Fruit fly (Drosophila melanogaster): ENCODE data around the gene Dph4.

DNA sequence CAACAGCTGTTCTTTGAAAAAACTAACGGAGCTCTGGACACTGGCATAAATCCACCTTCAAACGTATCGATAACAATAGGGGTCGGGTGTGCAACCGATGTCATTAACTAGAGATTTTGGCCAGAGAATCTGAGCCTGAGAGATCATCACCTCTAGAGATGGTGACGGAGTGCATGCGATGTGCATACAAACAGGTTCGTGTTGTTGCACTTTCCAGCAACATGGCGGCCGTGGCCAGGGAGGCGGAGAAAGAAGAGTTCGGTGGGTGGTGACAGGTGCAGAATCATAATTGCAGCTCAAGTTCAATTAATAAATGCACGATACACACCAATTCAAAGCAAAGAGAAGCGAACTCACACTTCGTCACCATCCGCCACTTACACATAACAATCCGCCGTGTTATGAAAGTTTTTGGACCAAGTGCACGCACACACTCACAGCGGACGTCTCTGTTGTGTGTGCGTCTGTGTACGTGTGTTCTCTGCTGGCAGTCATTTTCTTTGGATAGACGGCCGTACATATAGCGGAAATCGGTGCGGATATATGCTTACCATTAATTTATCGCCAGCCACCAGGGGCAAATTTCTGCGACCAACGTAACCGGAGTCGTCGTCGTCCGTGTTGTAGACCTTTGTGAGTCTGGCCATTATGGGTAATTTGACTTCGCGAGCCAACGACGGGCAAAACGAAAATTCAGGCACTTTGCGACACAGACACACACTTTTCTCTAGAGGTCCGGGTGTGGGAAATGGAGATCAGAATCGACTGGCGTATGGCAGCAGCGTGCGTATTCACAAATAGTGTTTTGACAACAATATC is 35.3 kb upstream of the Dph4 start:
- TF ChIP-seq CG34224 (GFP tag; IDR thresholded peaks at IDR 0.05; ENCODE audit: partially characterized antibody): no peak
- no peak for TF ChIP-seq GATAe (GFP tag; conservative IDR thresholded peaks at IDR 0.05)
- no peak for TF ChIP-seq CG1647 (GFP tag; optimal IDR thresholded peaks at IDR 0.05)
- TF ChIP-seq vfl (GFP tag; optimal IDR thresholded peaks at IDR 0.05): no peak
- no peak for TF ChIP-seq CG32767 (GFP tag; IDR thresholded peaks at IDR 0.05)
- TF ChIP-seq cas (GFP tag; IDR thresholded peaks at IDR 0.05): no peak
- TF ChIP-seq Ets97D (GFP tag; optimal IDR thresholded peaks at IDR 0.05): no peak
- no peak for TF ChIP-seq exex (tag; optimal IDR thresholded peaks at IDR 0.05)
- TF ChIP-seq insv (GFP tag; optimal IDR thresholded peaks at IDR 0.05): no peak
- TF ChIP-seq gfzf (GFP tag; optimal IDR thresholded peaks at IDR 0.05): no peak
- no peak for TF ChIP-seq peb (GFP tag; IDR thresholded peaks at IDR 0.05)
- TF ChIP-seq CG11456 (GFP tag; IDR thresholded peaks at IDR 0.05): no peak
